Fruit fly (Drosophila melanogaster) whole organism, pupa: ENCODE measurements around the gene Mhcl.

Experiments used
- CG10348 ChIP-seq: fragments of 200-800 bp; sonication (Bioruptor generic); IDR thresholded peaks from 2 replicates; pipeline ENCODE4 v1.3.6; 2022; ENCODE audit warnings: missing biosample characterization, missing genetic modification characterization
- CG12605 ChIP-seq: fragments of 200-800 bp; sonication (Bioruptor generic); IDR thresholded peaks from 2 replicates; pipeline ENCODE4 v1.3.6; 2022; ENCODE audit warnings: missing biosample characterization, missing genetic modification characterization
- CG13204 ChIP-seq: fragments of 200-800 bp; sonication (Bioruptor generic); optimal IDR thresholded peaks from 2 replicates; lab custom pipeline; 2018; ENCODE audit warnings: missing biosample characterization, mild to moderate bottlenecking, missing genetic modification characterization, moderate library complexity
- CG14655 ChIP-seq: fragments of 200-800 bp; sonication (Bioruptor generic); optimal IDR thresholded peaks from 3 replicates; lab custom pipeline; 2017; ENCODE audit warnings: mild to moderate bottlenecking, missing biosample characterization, missing genetic modification reagents, missing genetic modification characterization
- CG15710 ChIP-seq: fragments of 200-800 bp; sonication (Bioruptor generic); optimal IDR thresholded peaks from 2 replicates; lab custom pipeline; 2018; ENCODE audit warnings: missing biosample characterization, mild to moderate bottlenecking, missing genetic modification characterization, moderate library complexity
- CG17806 ChIP-seq: fragments of 200-800 bp; sonication (Bioruptor generic); optimal IDR thresholded peaks from 2 replicates; lab custom pipeline; 2018; ENCODE audit warnings: missing biosample characterization, mild to moderate bottlenecking, missing genetic modification characterization, moderate library complexity
- CG32121 ChIP-seq: fragments of 200-800 bp; sonication (Bioruptor generic); IDR thresholded peaks from 2 replicates; pipeline ENCODE4 v1.3.6; 2022; ENCODE audit warnings: missing biosample characterization, missing genetic modification characterization
- CG34367 ChIP-seq: fragments of 200-800 bp; sonication (Bioruptor generic); optimal IDR thresholded peaks from 2 replicates; lab custom pipeline; 2018; ENCODE audit warnings: missing biosample characterization, mild to moderate bottlenecking, missing genetic modification characterization
- CG4496 ChIP-seq: fragments of 200-800 bp; sonication (Bioruptor generic); IDR thresholded peaks from 3 replicates; pipeline ENCODE4 v1.3.6; 2022; ENCODE audit warnings: missing biosample characterization, missing genetic modification characterization
- CG8159 ChIP-seq: fragments of 200-800 bp; sonication (Bioruptor generic); optimal IDR thresholded peaks from 3 replicates; lab custom pipeline; 2018; ENCODE audit warnings: missing biosample characterization, mild to moderate bottlenecking, missing genetic modification characterization, moderate library complexity
- CG8301 ChIP-seq: fragments of 200-800 bp; sonication (Bioruptor generic); optimal IDR thresholded peaks from 2 replicates; lab custom pipeline; 2018; ENCODE audit warnings: missing biosample characterization, mild to moderate bottlenecking, missing genetic modification characterization
- CG9948 ChIP-seq: fragments of 200-800 bp; sonication (Bioruptor generic); optimal IDR thresholded peaks from 2 replicates; lab custom pipeline; 2018; ENCODE audit warnings: missing biosample characterization, mild to moderate bottlenecking, missing genetic modification characterization, moderate library complexity
- D1 ChIP-seq: fragments of 200-800 bp; sonication (Bioruptor generic); optimal IDR thresholded peaks from 2 replicates; lab custom pipeline; 2018; ENCODE audit warnings: missing biosample characterization, mild to moderate bottlenecking, missing genetic modification characterization, moderate library complexity
- EcR ChIP-seq: fragments of 200-800 bp; sonication (Bioruptor generic); optimal IDR thresholded peaks from 3 replicates; lab custom pipeline; 2019; ENCODE audit warnings: missing biosample characterization, missing genetic modification characterization, mild to moderate bottlenecking, moderate library complexity, missing genetic modification reagents
- Ets98B ChIP-seq: fragments of 200-800 bp; sonication (Bioruptor generic); IDR thresholded peaks from 2 replicates; pipeline ENCODE4 v1.3.6; 2022; ENCODE audit warnings: missing biosample characterization, missing genetic modification characterization
- Pif1A ChIP-seq: fragments of 200-800 bp; sonication (Bioruptor generic); optimal IDR thresholded peaks from 3 replicates; lab custom pipeline; 2016; ENCODE audit warnings: missing biosample characterization, missing genetic modification characterization
- Pif1B ChIP-seq: fragments of 200-800 bp; sonication (Bioruptor generic); optimal IDR thresholded peaks from 3 replicates; lab custom pipeline; 2016; ENCODE audit warnings: missing biosample characterization, missing genetic modification characterization
- Snoo ChIP-seq: fragments of 200-800 bp; sonication (Bioruptor generic); optimal IDR thresholded peaks from 3 replicates; lab custom pipeline; 2017; ENCODE audit warnings: missing biosample characterization, mild to moderate bottlenecking, missing genetic modification characterization, inconsistent platforms
- fd96Ca ChIP-seq: fragments of 200-800 bp; sonication (Bioruptor generic); IDR thresholded peaks from 3 replicates; pipeline ENCODE4 v1.3.6; 2022; ENCODE audit warnings: missing biosample characterization, missing genetic modification characterization
- gl ChIP-seq: fragments of 200-800 bp; sonication (Bioruptor generic); optimal IDR thresholded peaks from 2 replicates; lab custom pipeline; 2018; ENCODE audit warnings: missing biosample characterization, mild to moderate bottlenecking, missing genetic modification characterization
- rn ChIP-seq: fragments of 200-800 bp; sonication (Bioruptor generic); IDR thresholded peaks from 2 replicates; pipeline ENCODE4 v1.3.6; 2022; ENCODE audit warnings: missing biosample characterization, missing genetic modification characterization

The Mhcl gene

dm6 chr3R:16091910-16092627 lies 6.5 kb downstream of the Mhcl start:
- no peak for TF ChIP-seq CG15710 (tag; lab: Kevin White, UChicago)
- TF ChIP-seq fd96Ca (GFP tag; lab: Robert Waterston, UW) = no peak
- TF ChIP-seq EcR (GFP tag; lab: Kevin White, UChicago) = peak; percentile 29
- no peak for TF ChIP-seq Pif1B

dm6 chr3R:16083578-16083977 lies 15.0 kb downstream of the Mhcl start, which contains the start of gene sxe2:
TSS of gene sxe2 (plus strand) at chr3R:16083878.
- TF ChIP-seq CG14655 (no peak), EcR (GFP tag; lab: Kevin White, UChicago) (no peak), CG4496 (GFP tag; lab: Robert Waterston, UW) (no peak), CG15710 (tag; lab: Kevin White, UChicago) (no peak)

dm6 chr3R:16082384-16082783 lies 16.2 kb downstream of the Mhcl start:
- TF ChIP-seq CG13204 (GFP tag; lab: Kevin White, UChicago) = no peak
- TF ChIP-seq CG34367 (tag; lab: Kevin White, UChicago) = no peak
- peak; percentile 64 for TF ChIP-seq Snoo (tag; lab: Kevin White, UChicago)
- TF ChIP-seq CG4496 (GFP tag; lab: Robert Waterston, UW) = 0 out of 3 replicates have a peak, but pooled peaks have one; percentile 13
- TF ChIP-seq CG17806 (tag; lab: Kevin White, UChicago) = no peak
- no peak for TF ChIP-seq CG14655
- peak; percentile 12; the same call in 1 of the 2 replicates for TF ChIP-seq Ets98B (GFP tag; lab: Robert Waterston, UW)
- TF ChIP-seq gl = no peak
- no peak for TF ChIP-seq fd96Ca (GFP tag; lab: Robert Waterston, UW)
- no peak for TF ChIP-seq Pif1A (GFP tag; lab: Kevin White, UChicago)
- TF ChIP-seq CG8301 (tag; lab: Kevin White, UChicago) = no peak

dm6 chr3R:16080942-16081589 lies 17.5 kb downstream of the Mhcl start, which contains the start of gene CG32855:
TSS of gene CG32855 (minus strand) at chr3R:16080992.
- TF ChIP-seq CG12605 (GFP tag; lab: Robert Waterston, UW) = no peak
- TF ChIP-seq EcR (GFP tag; lab: Kevin White, UChicago) = peak; percentile 58

- TF ChIP-seq CG14655 = no peak
Observed at dm6 chr3R:16078247-16078646, 20.3 kb downstream of the Mhcl start.

dm6 chr3R:16074122-16074521 lies 24.4 kb downstream of the Mhcl start:
- TF ChIP-seq CG32121 (GFP tag; lab: Robert Waterston, UW) (no peak), rn (GFP tag; lab: Robert Waterston, UW) (no peak)

dm6 chr3R:16072581-16072908 lies 26.0 kb downstream of the Mhcl start:
- TF ChIP-seq gl (no peak), CG8159 (tag; lab: Kevin White, UChicago) (no peak), rn (GFP tag; lab: Robert Waterston, UW) (no peak), CG14655 (no peak), fd96Ca (GFP tag; lab: Robert Waterston, UW) (peak; percentile 4; the same call in 1 of the 3 replicates), D1 (tag; lab: Kevin White, UChicago) (no peak), CG32121 (GFP tag; lab: Robert Waterston, UW) (no peak), Pif1A (GFP tag; lab: Kevin White, UChicago) (peak; percentile 23), CG8301 (tag; lab: Kevin White, UChicago) (no peak), CG34367 (tag; lab: Kevin White, UChicago) (no peak)

dm6 chr3R:16071689-16072580 lies 26.6 kb downstream of the Mhcl start:
- TF ChIP-seq gl (peak; percentile 4), Pif1B (peak; percentile 90), CG14655 (no peak), CG10348 (GFP tag; lab: Robert Waterston, UW) (no peak), rn (GFP tag; lab: Robert Waterston, UW) (peak; percentile 54), CG12605 (GFP tag; lab: Robert Waterston, UW) (peak; percentile 89), CG8159 (tag; lab: Kevin White, UChicago) (peak; percentile 80), CG17806 (tag; lab: Kevin White, UChicago) (peak; percentile 82), CG9948 (peak; percentile 71), Ets98B (GFP tag; lab: Robert Waterston, UW) (peak; percentile 88), CG13204 (GFP tag; lab: Kevin White, UChicago) (peak; percentile 6), CG32121 (GFP tag; lab: Robert Waterston, UW) (peak; percentile 86), CG8301 (tag; lab: Kevin White, UChicago) (peak; percentile 66), Pif1A (GFP tag; lab: Kevin White, UChicago) (peak; percentile 90), D1 (tag; lab: Kevin White, UChicago) (peak; percentile 39), CG34367 (tag; lab: Kevin White, UChicago) (peak; percentile 70), Snoo (tag; lab: Kevin White, UChicago) (peak; percentile 58), fd96Ca (GFP tag; lab: Robert Waterston, UW) (peak; percentile 73; the same call in 2 of the 3 replicates), CG15710 (tag; lab: Kevin White, UChicago) (peak; percentile 82), EcR (GFP tag; lab: Kevin White, UChicago) (peak; percentile 55), CG4496 (GFP tag; lab: Robert Waterston, UW) (peak; percentile 83; the same call in 2 of the 3 replicates)
